Worm (Caenorhabditis elegans) whole organism, L3 larva: ENCODE data around the gene lips-3.

Experiments used
- nhr-12 ChIP-seq: fragments of 150-350 bp; optimal IDR thresholded peaks from 2 replicates; lab custom pipeline; 2014; ENCODE audit warnings: missing biosample characterization, missing genetic modification characterization
- snpc-4 ChIP-seq: fragments of 150-350 bp; optimal IDR thresholded peaks from 2 replicates; lab custom pipeline; 2014; ENCODE audit warnings: missing biosample characterization, missing genetic modification characterization
- tbx-2 ChIP-seq: sonication (generic microtip); optimal IDR thresholded peaks from 2 replicates; lab custom pipeline; 2016; ENCODE audit warnings: mild to moderate bottlenecking, missing genetic modification characterization, missing compliant biosample characterization

ce11 chrIII:4647878-4648277, 31.6 kb downstream of the lips-3 start, which contains the start of gene T23F11.6:
- TF ChIP-seq nhr-12, result no peak
- no peak for TF ChIP-seq snpc-4 (tag; lab: Kevin White, UChicago)
- no peak for TF ChIP-seq tbx-2 (tag; lab: Kevin White, UChicago)
